Worm (Caenorhabditis elegans): ENCODE measurements around the gene ncx-5.

The ncx-5 gene

DNA sequence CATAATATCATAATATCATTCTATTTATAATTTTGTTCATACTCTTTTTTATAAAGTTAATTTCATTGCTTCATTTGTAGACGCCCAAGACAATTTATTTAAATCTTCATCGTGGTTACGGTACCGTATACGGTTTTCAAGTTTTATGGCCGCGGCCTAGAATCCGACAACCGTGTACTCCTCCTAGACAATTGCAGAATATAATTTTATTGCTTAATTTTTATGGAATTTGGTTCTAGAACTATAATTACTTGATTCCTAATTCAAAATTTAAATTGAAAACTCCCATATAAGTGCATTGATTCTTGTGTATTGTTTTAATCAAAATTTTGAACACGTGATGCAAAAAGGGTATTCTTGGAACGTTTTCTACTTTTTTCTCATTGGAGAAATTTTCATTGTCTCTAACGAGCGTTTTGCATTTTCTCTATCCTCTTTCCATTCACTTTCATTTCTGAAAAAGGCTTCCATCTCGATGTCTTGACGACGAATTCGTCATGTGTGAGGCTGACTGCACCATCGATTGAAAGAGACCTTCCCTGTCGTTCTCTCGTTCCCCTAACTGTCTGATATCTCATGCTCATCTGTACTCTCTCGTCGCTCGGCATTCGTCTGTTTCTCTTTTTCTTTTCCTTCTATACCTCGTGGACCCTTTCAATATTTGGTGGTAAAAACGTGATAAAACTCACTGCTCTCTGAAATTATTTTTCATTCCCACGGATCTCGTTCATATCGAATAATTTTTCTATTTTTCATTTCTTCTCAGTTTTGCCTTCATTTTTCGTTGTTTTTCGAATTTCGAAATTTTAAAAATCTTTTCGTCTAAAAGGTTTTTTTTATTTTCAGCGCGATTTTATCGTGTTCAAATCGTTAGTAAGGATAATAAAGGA, 48.5 kb downstream of the ncx-5 start, which contains the start of gene pap-1 (continued):
- TF ChIP-seq skn-1 (tag; optimal IDR thresholded peaks at IDR 0.05): no peak
- peak; percentile 64 for TF ChIP-seq irx-1 (tag; optimal IDR thresholded peaks at IDR 0.05)
- no peak for TF ChIP-seq tbx-2 (tag; optimal IDR thresholded peaks at IDR 0.05)
- no peak for TF ChIP-seq sox-4 (tag; optimal IDR thresholded peaks at IDR 0.05)
- TF ChIP-seq hlh-4 (tag; optimal IDR thresholded peaks at IDR 0.05): no peak
- TF ChIP-seq zag-1 (tag; optimal IDR thresholded peaks at IDR 0.05): no peak
- no peak for TF ChIP-seq tlp-1 (tag; optimal IDR thresholded peaks at IDR 0.05)
- TF ChIP-seq mep-1 (tag; optimal IDR thresholded peaks at IDR 0.05): peak; percentile 61
- peak; percentile 62 to 78 for TF ChIP-seq efl-1 (optimal IDR thresholded peaks at IDR 0.05)
- peak; percentile 22 to 72 for TF ChIP-seq efl-1 (GFP tag; optimal IDR thresholded peaks at IDR 0.05 in 1 of 2)
- TF ChIP-seq unc-98 (GFP tag; IDR thresholded peaks at IDR 0.05): no peak
- no peak for TF ChIP-seq nhr-237 (tag; optimal IDR thresholded peaks at IDR 0.05)
- no peak for TF ChIP-seq nhr-20 (tag; optimal IDR thresholded peaks at IDR 0.05)
- no peak for TF ChIP-seq unc-30 (tag; optimal IDR thresholded peaks at IDR 0.05)
- TF ChIP-seq sptf-1 (tag; optimal IDR thresholded peaks at IDR 0.05): no peak
- TF ChIP-seq alr-1 (tag; optimal IDR thresholded peaks at IDR 0.05; ENCODE audit: borderline replicate concordance): no peak
- TF ChIP-seq unc-86 (tag; optimal IDR thresholded peaks at IDR 0.05): no peak
- TF ChIP-seq fkh-8 (tag; optimal IDR thresholded peaks at IDR 0.05): no peak
- peak; percentile 55 for TF ChIP-seq nhr-71 (tag; optimal IDR thresholded peaks at IDR 0.05)
- no peak for TF ChIP-seq grh-1 (GFP tag; IDR thresholded peaks at IDR 0.05)

DNA sequence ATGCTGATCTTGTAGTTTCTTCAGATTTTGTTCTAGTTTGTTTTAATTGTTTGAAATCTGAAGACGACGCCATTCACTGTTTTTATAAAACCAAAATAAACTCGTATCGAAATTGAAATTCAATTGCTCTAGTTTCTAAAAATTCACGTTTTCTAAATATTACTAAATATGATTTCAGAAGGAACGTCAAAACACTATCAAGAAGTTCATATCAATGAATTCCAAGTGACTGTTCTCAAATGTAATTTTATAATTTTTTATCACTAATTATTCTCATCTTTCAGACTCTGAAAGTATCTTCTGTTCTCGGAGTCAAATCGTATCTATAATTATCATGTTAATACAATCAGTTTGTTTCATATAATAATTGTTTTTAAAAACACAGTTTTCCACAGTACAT, 49.2 kb downstream of the ncx-5 start, which contains the start of gene snf-10:
Gene snf-10 (minus strand): TSS at position 101 of the 400 bp plus-strand sequence.
- TF ChIP-seq hpl-2 (GFP tag; optimal IDR thresholded peaks at IDR 0.05): no peak
- TF ChIP-seq nhr-19 (GFP tag; conservative IDR thresholded peaks at IDR 0.05): no peak
- no peak for TF ChIP-seq nhr-77 (tag; optimal IDR thresholded peaks at IDR 0.05)
- no peak for TF ChIP-seq ceh-8 (GFP tag; optimal IDR thresholded peaks at IDR 0.05)
- TF ChIP-seq vab-15 (tag; optimal IDR thresholded peaks at IDR 0.05): no peak
- no peak for TF ChIP-seq dpl-1 (GFP tag; optimal IDR thresholded peaks at IDR 0.05)
- no peak for TF ChIP-seq lin-13 (GFP tag; optimal IDR thresholded peaks at IDR 0.05)
- no peak for TF ChIP-seq sup-37 (GFP tag; optimal IDR thresholded peaks at IDR 0.05)
- TF ChIP-seq nhr-11 (tag; optimal IDR thresholded peaks at IDR 0.05): no peak
- TF ChIP-seq lin-35 (GFP tag; optimal IDR thresholded peaks at IDR 0.05): no peak
- no peak for TF ChIP-seq nhr-237 (tag; optimal IDR thresholded peaks at IDR 0.05)
- TF ChIP-seq hlh-17 (GFP tag; optimal IDR thresholded peaks at IDR 0.05; ENCODE audit: borderline replicate concordance): no peak
- no peak for TF ChIP-seq irx-1 (tag; optimal IDR thresholded peaks at IDR 0.05)

DNA sequence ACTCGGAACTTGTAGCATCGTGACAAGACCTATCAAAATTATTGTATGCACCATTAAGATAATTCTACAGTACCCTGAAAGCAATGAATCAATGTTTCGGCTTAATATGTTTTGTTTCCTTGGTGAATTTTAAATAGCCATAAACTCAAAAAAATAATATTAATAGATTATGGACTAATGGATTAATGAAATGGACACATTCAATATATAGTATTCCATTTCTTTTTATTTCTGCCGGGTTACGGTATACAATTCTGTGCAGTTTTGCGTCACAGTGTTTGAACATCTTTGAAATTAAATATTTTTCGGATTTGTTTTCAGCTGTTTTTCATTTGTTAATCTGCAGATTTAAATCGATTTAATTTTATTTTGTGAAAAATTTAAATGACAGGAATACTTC, 53.3 kb downstream of the ncx-5 start, which contains the start of gene set-22:
Gene set-22 (plus strand): TSS at position 301 of the 400 bp plus-strand sequence.
- no peak for TF ChIP-seq ceh-8 (GFP tag; optimal IDR thresholded peaks at IDR 0.05)
- no peak for TF ChIP-seq efl-1 (optimal IDR thresholded peaks at IDR 0.05)
- TF ChIP-seq efl-1 (GFP tag; optimal IDR thresholded peaks at IDR 0.05 in 1 of 2): no peak
- no peak for TF ChIP-seq isw-1 (GFP tag; IDR thresholded peaks at IDR 0.05)
- TF ChIP-seq hlh-17 (GFP tag; optimal IDR thresholded peaks at IDR 0.05; ENCODE audit: borderline replicate concordance): no peak
- no peak for TF ChIP-seq dpl-1 (GFP tag; optimal IDR thresholded peaks at IDR 0.05)

Data from whole organism, L1 larva.